Worm (Caenorhabditis elegans) whole organism, mixed stage, embryonic: ENCODE results near the gene unc-62.

Source experiments
- bed-3 ChIP-seq: fragments of 200-800 bp; sonication (Bioruptor generic); optimal IDR thresholded peaks from 3 replicates; lab custom pipeline; 2018; ENCODE audit warnings: mild to moderate bottlenecking, missing genetic modification characterization, moderate library complexity, missing compliant biosample characterization
- elt-1 ChIP-seq: sonication (generic microtip); optimal IDR thresholded peaks from 2 replicates; lab custom pipeline; 2017; ENCODE audit warnings: missing genetic modification characterization, mild to moderate bottlenecking, missing compliant biosample characterization, antibody characterized with exemption, moderate library complexity, borderline replicate concordance; ENCODE audit not compliant: insufficient read depth
- mab-5 ChIP-seq: fragments of 150-350 bp; optimal IDR thresholded peaks from 2 replicates; lab custom pipeline; 2014; ENCODE audit warnings: missing biosample characterization, missing genetic modification characterization
- mep-1 ChIP-seq: fragments of 150-350 bp; optimal IDR thresholded peaks from 2 replicates; lab custom pipeline; 2017; ENCODE audit warnings: missing biosample characterization, missing genetic modification reagents, missing genetic modification characterization, inconsistent platforms
- nhr-12 ChIP-seq: fragments of 150-350 bp; optimal IDR thresholded peaks from 2 replicates; lab custom pipeline; 2014; ENCODE audit warnings: missing biosample characterization, missing genetic modification characterization
- nhr-237 ChIP-seq: fragments of 150-350 bp; optimal IDR thresholded peaks from 2 replicates; lab custom pipeline; 2014; ENCODE audit warnings: missing biosample characterization, missing genetic modification characterization
- nhr-76 ChIP-seq: sonication (generic microtip); optimal IDR thresholded peaks from 2 replicates; lab custom pipeline; 2017; ENCODE audit warnings: missing biosample characterization, missing genetic modification characterization
- pha-4 ChIP-seq: fragments of 150-350 bp; optimal IDR thresholded peaks from 2 replicates; lab custom pipeline; 2018; ENCODE audit warnings: missing biosample characterization, missing genetic modification reagents, missing genetic modification characterization
- sem-2 ChIP-seq: fragments of 200-800 bp; sonication (Bioruptor generic); optimal IDR thresholded peaks from 2 replicates; lab custom pipeline; 2018; ENCODE audit warnings: mild to moderate bottlenecking, missing genetic modification characterization, missing compliant biosample characterization
- unc-39 ChIP-seq: fragments of 150-350 bp; optimal IDR thresholded peaks from 2 replicates; lab custom pipeline; 2014; ENCODE audit warnings: missing biosample characterization, missing genetic modification characterization
- unc-62 ChIP-seq: fragments of 150-350 bp; optimal IDR thresholded peaks from 2 replicates; lab custom pipeline; 2014; ENCODE audit warnings: missing biosample characterization, missing genetic modification reagents, missing genetic modification characterization
- ztf-11 ChIP-seq: fragments of 150-350 bp; optimal IDR thresholded peaks from 2 replicates; lab custom pipeline; 2014; ENCODE audit warnings: missing biosample characterization, missing genetic modification characterization

DNA sequence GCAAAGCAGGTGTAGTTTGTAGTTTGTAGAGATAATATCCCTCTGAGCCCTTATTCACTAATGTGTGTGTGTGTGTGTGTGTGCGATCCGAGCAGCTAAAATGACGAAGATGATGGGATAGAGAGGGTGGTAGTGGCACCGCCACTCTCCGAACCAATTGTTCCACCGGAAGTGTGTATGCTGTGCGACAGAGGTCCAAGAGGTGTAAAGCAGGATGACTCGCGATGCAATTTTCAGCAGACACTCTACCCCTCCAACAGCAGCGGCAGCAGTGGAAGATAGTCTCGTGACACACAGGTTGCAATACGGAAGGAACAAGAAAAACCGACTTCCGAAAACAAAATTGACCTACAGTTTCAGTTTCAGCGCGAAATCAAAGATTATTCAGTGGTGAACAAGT lies 26.6 kb downstream of the unc-62 start:
- TF ChIP-seq mep-1: no peak
- no peak for TF ChIP-seq pha-4 (tag; lab: Kevin White, UChicago)
- no peak for TF ChIP-seq nhr-76 (tag; lab: Kevin White, UChicago)
- no peak for TF ChIP-seq bed-3 (GFP tag; lab: Kevin White, UChicago)
- no peak for TF ChIP-seq unc-62 (GFP tag; lab: Kevin White, UChicago)
- no peak for TF ChIP-seq sem-2 (GFP tag; lab: Kevin White, UChicago)
- no peak for TF ChIP-seq nhr-12 (tag; lab: Kevin White, UChicago)
- TF ChIP-seq unc-39 (tag; lab: Kevin White, UChicago): no peak
- TF ChIP-seq elt-1: no peak
- no peak for TF ChIP-seq nhr-237
- TF ChIP-seq mab-5 (tag; lab: Kevin White, UChicago): no peak
- TF ChIP-seq ztf-11 (tag; lab: Kevin White, UChicago): no peak
